Fruit fly (Drosophila melanogaster) whole organism, wandering third instar larva: Measurements from ENCODE around the gene CG45067.
A peak's percentile ranks its signal among the peaks of the same experiment; 100 is the strongest.

Source experiments
- CG32264 ChIP-seq: fragments of 200-800 bp; sonication (Bioruptor generic); optimal IDR thresholded peaks from 2 replicates; lab custom pipeline; 2016; ENCODE audit warnings: missing biosample characterization, missing genetic modification characterization
- CG9705 ChIP-seq: fragments of 200-800 bp; sonication (Bioruptor generic); optimal IDR thresholded peaks from 2 replicates; lab custom pipeline; 2018; ENCODE audit warnings: missing biosample characterization, mild to moderate bottlenecking, missing genetic modification characterization
- CrebA ChIP-seq: fragments of 200-800 bp; sonication (Bioruptor generic); optimal IDR thresholded peaks from 2 replicates; lab custom pipeline; 2016; ENCODE audit warnings: missing biosample characterization, mild to moderate bottlenecking, missing genetic modification characterization, borderline replicate concordance
- Dif ChIP-seq: fragments of 200-275, 200-300 bp; sonication (Bioruptor generic); optimal IDR thresholded peaks from 2 replicates; lab custom pipeline; 2018; ENCODE audit warnings: missing biosample characterization, missing genetic modification characterization; ENCODE audit not compliant: partially characterized antibody
- HLH106 ChIP-seq: fragments of 200-800 bp; optimal IDR thresholded peaks from 3 replicates; lab custom pipeline; 2019; ENCODE audit warnings: missing biosample characterization, mild to moderate bottlenecking, missing genetic modification characterization, moderate library complexity
- Hnf4 ChIP-seq: fragments of 200-800 bp; sonication (Bioruptor generic); optimal IDR thresholded peaks from 2 replicates; lab custom pipeline; 2016; ENCODE audit warnings: missing biosample characterization, mild to moderate bottlenecking, missing genetic modification characterization
- Hr83 ChIP-seq: fragments of 200-300 bp; sonication (Bioruptor generic); optimal IDR thresholded peaks from 2 replicates; lab custom pipeline; 2016; ENCODE audit warnings: missing biosample characterization, mild to moderate bottlenecking, missing genetic modification characterization, moderate library complexity; ENCODE audit not compliant: poor library complexity, severe bottlenecking
- Jra ChIP-seq: sonication (Bioruptor generic); optimal IDR thresholded peaks from 2 replicates; lab custom pipeline; 2016; ENCODE audit warnings: missing biosample characterization, missing genetic modification characterization
- Myc ChIP-seq: fragments of >200 bp; optimal IDR thresholded peaks from 2 replicates; lab custom pipeline; 2017
- N ChIP-seq: fragments of >200 bp; optimal IDR thresholded peaks from 2 replicates; lab custom pipeline; 2018; ENCODE audit warnings: missing biosample characterization, missing external identifiers, missing genetic modification characterization
- OdsH ChIP-seq: fragments of 200-800 bp; sonication (Bioruptor generic); optimal IDR thresholded peaks from 2 replicates; lab custom pipeline; 2016; ENCODE audit warnings: missing biosample characterization, mild to moderate bottlenecking, missing genetic modification characterization
- Rel ChIP-seq, 2 experiments: fragments of 200-800 bp; sonication (Bioruptor generic) in 1 of 2; optimal IDR thresholded peaks; 2 replicates in 1 of 2; 3 replicates in 1 of 2; lab custom pipeline; 2016 to 2019; ENCODE audit warnings: mild to moderate bottlenecking in 2 of 2, missing biosample characterization in 2 of 2, missing genetic modification characterization in 2 of 2, moderate library complexity in 1 of 2
- Sp1 ChIP-seq: fragments of 200-800 bp; sonication (Bioruptor generic); optimal IDR thresholded peaks from 3 replicates; lab custom pipeline; 2019; ENCODE audit warnings: missing biosample characterization, mild to moderate bottlenecking, missing genetic modification characterization, moderate library complexity
- br ChIP-seq: fragments of 200-800 bp; sonication (Bioruptor generic); optimal IDR thresholded peaks from 2 replicates; lab custom pipeline; 2016; ENCODE audit warnings: missing biosample characterization, missing genetic modification characterization
- brk ChIP-seq: fragments of 200-800 bp; sonication (Bioruptor generic); optimal IDR thresholded peaks from 2 replicates; lab custom pipeline; 2016; ENCODE audit warnings: missing biosample characterization, mild to moderate bottlenecking, missing genetic modification characterization
- dl ChIP-seq, 2 experiments: fragments of 175-275, 200-275 bp in 1 of 2; fragments of 200-275 bp in 1 of 2; sonication (Bioruptor generic); optimal IDR thresholded peaks; lab custom pipeline; 2018; ENCODE audit warnings: mild to moderate bottlenecking in 2 of 2, missing biosample characterization in 2 of 2, missing genetic modification characterization in 2 of 2, moderate library complexity in 2 of 2; ENCODE audit not compliant: partially characterized antibody in 2 of 2, insufficient read depth in 1 of 2
- dmrt93B ChIP-seq: fragments of 200-800 bp; sonication (Bioruptor generic); optimal IDR thresholded peaks from 2 replicates; lab custom pipeline; 2018; ENCODE audit warnings: missing biosample characterization, mild to moderate bottlenecking, missing genetic modification characterization
- dsf ChIP-seq: sonication (Bioruptor generic); optimal IDR thresholded peaks from 2 replicates; lab custom pipeline; 2016; ENCODE audit warnings: missing biosample characterization, missing genetic modification characterization, borderline replicate concordance
- ey ChIP-seq: fragments of 200-800 bp; sonication (Bioruptor generic); optimal IDR thresholded peaks from 2 replicates; lab custom pipeline; 2016; ENCODE audit warnings: missing biosample characterization, missing genetic modification characterization
- foxo ChIP-seq, 2 experiments: fragments of 200-800 bp; sonication (Bioruptor generic); optimal IDR thresholded peaks; 2 replicates in 1 of 2; 3 replicates in 1 of 2; lab custom pipeline; 2016 to 2017; ENCODE audit warnings: missing biosample characterization in 2 of 2, missing genetic modification characterization in 2 of 2
- fru ChIP-seq: fragments of 200-800 bp; sonication (Bioruptor generic); optimal IDR thresholded peaks from 3 replicates; lab custom pipeline; 2016; ENCODE audit warnings: missing biosample characterization, mild to moderate bottlenecking, missing genetic modification characterization
- h ChIP-seq: fragments of 200-800 bp; sonication (Bioruptor generic); optimal IDR thresholded peaks from 3 replicates; lab custom pipeline; 2016; ENCODE audit warnings: missing biosample characterization, mild to moderate bottlenecking, missing genetic modification characterization
- lola ChIP-seq: fragments of >200 bp; optimal IDR thresholded peaks from 2 replicates; lab custom pipeline; 2017; ENCODE audit warnings: missing biosample characterization, missing genetic modification characterization
- pan ChIP-seq: fragments of >200 bp; optimal IDR thresholded peaks from 2 replicates; lab custom pipeline; 2017
- psq ChIP-seq: fragments of 200-800 bp; sonication (Bioruptor generic); optimal IDR thresholded peaks from 3 replicates; lab custom pipeline; 2017; ENCODE audit warnings: missing biosample characterization, mild to moderate bottlenecking, missing genetic modification characterization, moderate library complexity
- rgr ChIP-seq: fragments of 200-800 bp; sonication (Bioruptor generic); optimal IDR thresholded peaks from 3 replicates; lab custom pipeline; 2016; ENCODE audit warnings: missing biosample characterization, mild to moderate bottlenecking, missing genetic modification characterization
- sv ChIP-seq: fragments of 200-800 bp; sonication (Bioruptor generic); optimal IDR thresholded peaks from 3 replicates; lab custom pipeline; 2016; ENCODE audit warnings: missing biosample characterization, missing genetic modification characterization
- woc ChIP-seq: sonication (Bioruptor generic); optimal IDR thresholded peaks from 2 replicates; lab custom pipeline; 2016; ENCODE audit warnings: missing biosample characterization, mild to moderate bottlenecking, missing genetic modification characterization

Gene CG45067

DNA sequence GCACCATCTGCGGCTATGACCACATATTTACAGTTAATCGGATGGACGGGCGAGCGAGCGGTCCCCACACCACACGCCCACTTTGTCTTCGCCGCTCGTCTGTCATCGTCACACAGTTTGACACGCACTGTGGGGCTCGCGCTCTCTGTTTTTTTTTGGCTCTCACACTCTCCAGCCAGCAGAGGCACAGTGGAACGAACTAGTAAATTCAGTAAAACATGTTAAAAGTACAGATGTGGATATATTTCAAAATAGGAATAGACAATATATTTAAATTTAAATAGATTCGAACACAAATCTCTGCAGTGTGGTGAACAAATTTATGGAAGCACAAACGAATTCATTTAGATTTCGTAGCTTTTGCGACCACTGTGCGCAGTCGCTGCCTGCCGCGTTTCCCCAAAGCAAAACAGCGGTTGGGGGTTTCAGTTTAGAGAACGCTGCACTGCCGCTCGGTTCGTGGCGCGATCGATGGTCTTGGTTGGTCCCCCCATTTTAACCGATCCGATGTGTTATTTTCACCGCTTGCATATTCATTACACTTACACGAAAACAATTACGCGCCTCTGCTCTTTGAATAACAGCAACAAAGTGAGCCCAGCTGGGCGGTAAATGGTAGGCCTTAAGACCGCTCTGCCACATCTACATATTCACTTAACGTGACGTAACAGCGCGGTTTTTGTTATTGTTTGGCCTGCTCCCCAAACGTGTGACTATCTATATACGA, 33.0 kb downstream of the CG45067 start (continued):
- peak; percentile 98 for TF ChIP-seq psq (GFP tag; lab: Kevin White, UChicago)

DNA sequence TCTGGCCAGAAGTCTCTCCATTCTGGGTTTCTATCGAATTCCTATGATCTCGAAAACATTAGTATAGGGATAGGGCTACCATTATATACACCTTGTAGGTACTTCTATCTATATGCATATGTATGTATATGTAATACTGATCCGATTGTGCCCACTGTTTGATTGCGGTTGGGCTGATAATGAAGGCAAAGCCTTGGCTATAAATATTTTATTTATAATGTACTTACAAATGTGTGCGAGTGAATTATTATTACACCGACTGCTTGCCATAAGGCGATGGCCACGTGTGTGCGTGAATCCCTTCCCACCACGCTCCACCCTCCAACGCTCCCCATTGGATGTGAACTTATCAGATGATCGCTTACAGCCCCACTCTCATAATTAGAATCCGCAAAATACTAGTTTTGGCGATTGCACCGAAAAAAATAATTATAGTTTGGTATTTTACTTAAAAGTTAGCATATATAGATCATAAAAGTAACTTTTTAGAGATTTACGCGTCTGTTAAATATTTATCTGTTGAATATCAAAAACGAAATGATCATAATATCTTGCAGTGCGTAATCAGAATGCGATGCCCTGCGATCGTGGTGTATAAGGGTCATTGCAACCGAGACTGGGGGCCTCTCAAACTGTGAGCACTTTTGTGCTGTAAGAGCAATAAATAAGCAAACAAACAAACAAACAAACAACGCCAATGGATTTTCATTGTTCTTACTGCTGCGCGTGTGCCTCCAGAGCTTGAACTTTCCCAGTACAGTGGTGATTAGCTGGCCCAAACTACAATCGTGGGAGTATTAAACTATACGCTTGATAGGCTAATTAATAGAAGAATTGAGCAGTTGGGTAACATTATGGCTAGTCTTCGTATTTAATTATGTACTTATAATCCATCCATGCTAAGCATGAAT, 33.9 kb downstream of the CG45067 start:
- TF ChIP-seq dmrt93B (GFP tag; lab: Kevin White, UChicago) (peak; percentile 27), CrebA (GFP tag; lab: Kevin White, UChicago) (no peak), OdsH (GFP tag; lab: Kevin White, UChicago) (no peak), HLH106 (tag; lab: Kevin White, UChicago) (peak; percentile 16), Hr83 (GFP tag; lab: Kevin White, UChicago) (peak; percentile 32), h (GFP tag; lab: Kevin White, UChicago) (peak; percentile 2), brk (no peak), lola (GFP tag; lab: Kevin White, UChicago) (no peak), Sp1 (GFP tag; lab: Kevin White, UChicago) (no peak)

DNA sequence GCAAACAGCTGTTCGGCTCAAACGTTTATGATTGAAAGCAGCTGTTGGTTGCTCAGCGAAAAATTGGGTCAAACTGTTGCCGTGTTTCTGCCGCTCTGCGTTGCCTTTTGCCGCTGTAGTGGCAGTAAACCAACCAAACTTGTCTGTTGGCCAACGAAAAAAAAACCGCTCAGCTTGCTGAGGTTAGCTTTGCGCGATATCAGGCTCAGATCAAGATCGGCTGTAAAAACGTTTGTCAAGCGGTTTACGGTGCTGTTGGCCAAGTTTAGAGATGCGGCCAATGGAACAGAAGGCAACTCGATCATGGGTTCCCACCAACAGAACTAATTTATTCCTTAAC, 35.1 kb downstream of the CG45067 start:
- no peak for TF ChIP-seq Dif (GFP tag; lab: Kevin White, UChicago)
- TF ChIP-seq psq (GFP tag; lab: Kevin White, UChicago), result no peak
- no peak for TF ChIP-seq pan
- no peak for TF ChIP-seq woc (GFP tag; lab: Kevin White, UChicago)
- TF ChIP-seq dl (GFP tag; optimal IDR thresholded peaks at IDR 0.05; lab: Kevin White, UChicago; ENCODE audit: insufficient read depth in 1 of 2, partially characterized antibody in 2 of 2), result no peak
- TF ChIP-seq sv, result no peak
- no peak for TF ChIP-seq OdsH (GFP tag; lab: Kevin White, UChicago)
- no peak for TF ChIP-seq lola (GFP tag; lab: Kevin White, UChicago)
- TF ChIP-seq CG32264 (GFP tag; lab: Kevin White, UChicago), result no peak
- no peak for TF ChIP-seq fru (GFP tag; lab: Kevin White, UChicago)

DNA sequence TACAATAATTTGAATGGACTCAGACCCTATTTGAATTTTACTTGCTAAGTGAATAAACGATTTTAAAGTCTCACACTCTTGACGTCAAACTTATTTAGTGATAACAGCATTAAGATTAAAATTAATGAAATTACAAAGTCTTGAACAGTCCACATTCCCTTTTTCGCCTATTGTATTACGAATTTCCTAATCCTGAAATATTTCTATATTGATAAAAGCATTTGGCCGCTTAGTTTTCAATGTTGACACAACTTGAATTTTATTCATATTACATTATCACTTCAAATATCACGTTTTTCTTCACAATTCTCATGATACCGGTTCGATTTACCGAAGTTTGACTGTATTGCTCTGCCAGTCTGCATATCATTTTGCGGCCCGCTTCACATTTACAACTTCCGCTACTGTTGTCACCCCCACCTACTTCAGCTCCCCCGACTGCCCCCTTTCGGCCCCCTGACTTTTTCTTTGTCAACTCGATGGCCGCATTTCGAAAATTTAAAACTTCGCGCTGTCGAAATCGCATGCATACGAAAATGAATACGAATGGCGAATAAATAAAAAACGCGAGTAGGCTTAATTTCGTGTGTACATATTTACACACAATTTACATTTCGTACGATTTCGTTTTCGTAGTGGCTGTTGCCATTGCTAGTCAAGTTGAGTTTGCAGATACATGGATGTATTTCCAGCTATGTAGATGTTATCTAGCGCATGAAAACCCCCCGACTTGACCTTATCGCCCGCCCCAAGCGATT, 35.7 kb downstream of the CG45067 start:
- TF ChIP-seq Myc (lab: Kevin White, UChicago) (no peak), OdsH (GFP tag; lab: Kevin White, UChicago) (peak; percentile 32), dsf (GFP tag; lab: Kevin White, UChicago) (no peak), psq (GFP tag; lab: Kevin White, UChicago) (peak; percentile 9), CG32264 (GFP tag; lab: Kevin White, UChicago) (no peak), Hr83 (GFP tag; lab: Kevin White, UChicago) (peak; percentile 40), HLH106 (tag; lab: Kevin White, UChicago) (peak; percentile 46), dmrt93B (GFP tag; lab: Kevin White, UChicago) (peak; percentile 16), Sp1 (GFP tag; lab: Kevin White, UChicago) (peak; percentile 20), N (GFP tag; lab: Kevin White, UChicago) (no peak), woc (GFP tag; lab: Kevin White, UChicago) (no peak), fru (GFP tag; lab: Kevin White, UChicago) (peak; percentile 17), br (GFP tag; lab: Kevin White, UChicago) (peak; percentile 45), rgr (GFP tag; lab: Kevin White, UChicago) (peak; percentile 39), foxo (GFP tag; optimal IDR thresholded peaks at IDR 0.05; lab: Kevin White, UChicago) (peak in 1 of 2 experiments; percentile 15), ey (GFP tag; lab: Kevin White, UChicago) (peak; percentile 31), brk (peak; percentile 31), h (GFP tag; lab: Kevin White, UChicago) (peak; percentile 41), CG9705 (GFP tag; lab: Kevin White, UChicago) (peak; percentile 11), Jra (GFP tag; lab: Kevin White, UChicago) (no peak), Rel (GFP tag; optimal IDR thresholded peaks at IDR 0.05; lab: Kevin White, UChicago) (no peak), Rel (tag; optimal IDR thresholded peaks at IDR 0.05; lab: Kevin White, UChicago) (peak; percentile 85), Hnf4 (GFP tag; lab: Kevin White, UChicago) (no peak)
